Worm (Caenorhabditis elegans) whole organism, L2 larva: ENCODE data around the gene srx-26.
A peak's percentile ranks its signal among the peaks of the same experiment; 100 is the strongest.

Experiments
- C34F6.9 ChIP-seq: fragments of 150-350 bp; optimal IDR thresholded peaks from 2 replicates; lab custom pipeline; 2014; ENCODE audit warnings: missing biosample characterization, missing genetic modification characterization
- F13H6.1 ChIP-seq: sonication (generic microtip); optimal IDR thresholded peaks from 2 replicates; lab custom pipeline; 2016; ENCODE audit warnings: missing genetic modification characterization, missing compliant biosample characterization
- R02D3.7 ChIP-seq: fragments of 150-350 bp; optimal IDR thresholded peaks from 2 replicates; lab custom pipeline; 2014; ENCODE audit warnings: missing biosample characterization, missing genetic modification characterization
- Y55F3AM.14 ChIP-seq: fragments of 200-800 bp; sonication (Bioruptor generic); optimal IDR thresholded peaks from 2 replicates; lab custom pipeline; 2018; ENCODE audit warnings: mild to moderate bottlenecking, missing genetic modification characterization, missing compliant biosample characterization
- ZK546.5 ChIP-seq: sonication (generic microtip); optimal IDR thresholded peaks from 2 replicates; lab custom pipeline; 2017; ENCODE audit warnings: missing biosample characterization, missing genetic modification characterization
- alr-1 ChIP-seq: fragments of 150-350 bp; optimal IDR thresholded peaks from 2 replicates; lab custom pipeline; 2014; ENCODE audit warnings: missing biosample characterization, missing genetic modification characterization
- aly-2 ChIP-seq: fragments of 150-350 bp; optimal IDR thresholded peaks from 2 replicates; lab custom pipeline; 2014; ENCODE audit warnings: missing biosample characterization, missing genetic modification characterization
- ceh-16 ChIP-seq: fragments of 150-350 bp; optimal IDR thresholded peaks from 2 replicates; lab custom pipeline; 2014; ENCODE audit warnings: missing biosample characterization, missing genetic modification characterization
- dmd-4 ChIP-seq: sonication (generic microtip); optimal IDR thresholded peaks from 2 replicates; lab custom pipeline; 2017; ENCODE audit warnings: missing biosample characterization, missing genetic modification characterization
- egl-27 ChIP-seq: sonication (generic microtip); optimal IDR thresholded peaks from 3 replicates; lab custom pipeline; 2017; ENCODE audit warnings: missing biosample characterization, missing genetic modification reagents, missing genetic modification characterization
- elt-1 ChIP-seq: fragments of 150-350 bp; optimal IDR thresholded peaks from 2 replicates; lab custom pipeline; 2014; ENCODE audit warnings: missing biosample characterization, missing genetic modification characterization
- elt-3 ChIP-seq: sonication (generic microtip); optimal IDR thresholded peaks from 2 replicates; lab custom pipeline; 2017; ENCODE audit warnings: missing biosample characterization, missing genetic modification characterization
- fos-1 ChIP-seq: fragments of 150-350 bp; optimal IDR thresholded peaks from 2 replicates; lab custom pipeline; 2014; ENCODE audit warnings: missing biosample characterization, missing genetic modification characterization
- gmeb-1 ChIP-seq: fragments of 150-350 bp; optimal IDR thresholded peaks from 2 replicates; lab custom pipeline; 2014; ENCODE audit warnings: missing biosample characterization, missing genetic modification characterization
- lin-11 ChIP-seq: fragments of 150-350 bp; sonication (generic microtip); optimal IDR thresholded peaks from 2 replicates; lab custom pipeline; 2014; ENCODE audit warnings: missing biosample characterization, missing genetic modification characterization, inconsistent platforms, mixed read lengths
- lin-39 ChIP-seq: fragments of 150-350 bp; optimal IDR thresholded peaks from 2 replicates; lab custom pipeline; 2014; ENCODE audit warnings: missing biosample characterization, missing genetic modification reagents, missing genetic modification characterization
- mbf-1 ChIP-seq: sonication (generic microtip); optimal IDR thresholded peaks from 2 replicates; lab custom pipeline; 2017; ENCODE audit warnings: missing biosample characterization, missing genetic modification characterization
- nhr-10 ChIP-seq: sonication (generic microtip); optimal IDR thresholded peaks from 2 replicates; lab custom pipeline; 2017; ENCODE audit warnings: missing biosample characterization, missing genetic modification characterization
- nhr-11 ChIP-seq: fragments of 150-350 bp; optimal IDR thresholded peaks from 2 replicates; lab custom pipeline; 2014; ENCODE audit warnings: missing biosample characterization, missing genetic modification characterization
- nhr-12 ChIP-seq: fragments of 150-350 bp; optimal IDR thresholded peaks from 2 replicates; lab custom pipeline; 2014; ENCODE audit warnings: missing biosample characterization, missing genetic modification characterization
- nhr-129 ChIP-seq: fragments of 150-350 bp; optimal IDR thresholded peaks from 2 replicates; lab custom pipeline; 2014; ENCODE audit warnings: missing biosample characterization, missing genetic modification characterization
- nhr-23 ChIP-seq: fragments of 150-350 bp; optimal IDR thresholded peaks from 2 replicates; lab custom pipeline; 2014; ENCODE audit warnings: missing biosample characterization, missing genetic modification reagents, missing genetic modification characterization
- nhr-237 ChIP-seq: fragments of 150-350 bp; optimal IDR thresholded peaks from 2 replicates; lab custom pipeline; 2014; ENCODE audit warnings: missing biosample characterization, missing genetic modification characterization
- nhr-25 ChIP-seq: fragments of 150-350 bp; sonication (generic microtip); optimal IDR thresholded peaks from 3 replicates; lab custom pipeline; 2014; ENCODE audit warnings: missing biosample characterization, missing genetic modification characterization
- nhr-77 ChIP-seq: fragments of 150-350 bp; optimal IDR thresholded peaks from 2 replicates; lab custom pipeline; 2014; ENCODE audit warnings: missing biosample characterization, missing genetic modification characterization
- peb-1 ChIP-seq: fragments of 150-350 bp; optimal IDR thresholded peaks from 2 replicates; lab custom pipeline; 2014; ENCODE audit warnings: missing biosample characterization, missing genetic modification characterization
- sem-4 ChIP-seq: fragments of 150-350 bp; optimal IDR thresholded peaks from 2 replicates; lab custom pipeline; 2014; ENCODE audit warnings: missing biosample characterization, missing genetic modification reagents, missing genetic modification characterization
- skn-1 ChIP-seq: sonication (generic microtip); optimal IDR thresholded peaks from 2 replicates; lab custom pipeline; 2017; ENCODE audit warnings: missing biosample characterization, missing genetic modification characterization
- sma-3 ChIP-seq: sonication (generic microtip); optimal IDR thresholded peaks from 2 replicates; lab custom pipeline; 2016; ENCODE audit warnings: missing genetic modification reagents, missing genetic modification characterization, missing compliant biosample characterization
- snpc-4 ChIP-seq: fragments of 150-350 bp; optimal IDR thresholded peaks from 2 replicates; lab custom pipeline; 2014; ENCODE audit warnings: missing biosample characterization, missing genetic modification characterization
- unc-39 ChIP-seq: fragments of 150-350 bp; optimal IDR thresholded peaks from 2 replicates; lab custom pipeline; 2014; ENCODE audit warnings: missing biosample characterization, missing genetic modification characterization
- unc-55 ChIP-seq: fragments of 150-350 bp; sonication (generic microtip); optimal IDR thresholded peaks from 3 replicates; lab custom pipeline; 2014; ENCODE audit warnings: missing biosample characterization, missing genetic modification reagents, missing genetic modification characterization
- unc-62 ChIP-seq: fragments of 150-350 bp; optimal IDR thresholded peaks from 2 replicates; lab custom pipeline; 2014; ENCODE audit warnings: missing biosample characterization, missing genetic modification reagents, missing genetic modification characterization
- zag-1 ChIP-seq: fragments of 150-350 bp; optimal IDR thresholded peaks from 2 replicates; lab custom pipeline; 2014; ENCODE audit warnings: missing biosample characterization, missing genetic modification characterization
- ztf-11 ChIP-seq: sonication (generic microtip); optimal IDR thresholded peaks from 2 replicates; lab custom pipeline; 2017; ENCODE audit warnings: missing biosample characterization, missing genetic modification characterization
- ztf-4 ChIP-seq: fragments of 150-350 bp; optimal IDR thresholded peaks from 2 replicates; lab custom pipeline; 2014; ENCODE audit warnings: missing biosample characterization, missing genetic modification characterization

srx-26 gene

DNA sequence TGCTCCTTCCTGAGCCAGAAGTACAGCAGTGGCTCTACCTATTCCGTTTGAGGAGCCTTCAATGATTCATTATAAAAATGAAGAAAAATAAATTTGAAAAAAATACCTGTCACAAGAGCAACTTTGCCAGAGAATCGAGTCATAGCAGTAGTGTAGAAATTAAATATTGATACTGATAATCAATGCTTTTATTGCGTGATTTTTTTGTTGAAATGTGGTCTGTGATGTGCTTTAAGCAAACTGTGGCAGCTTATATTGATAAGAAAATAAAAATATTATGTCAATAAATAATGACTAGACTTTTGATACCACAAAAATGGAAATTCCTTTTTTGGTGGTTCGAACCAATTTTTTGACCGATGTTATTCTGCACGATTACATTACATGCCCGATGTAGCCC lies 12.1 kb upstream of the srx-26 start, which contains the start of gene dhs-14:
Gene dhs-14, minus strand, starts transcription at position 149 of the 400 bp plus-strand sequence.
- TF ChIP-seq R02D3.7, result no peak
- TF ChIP-seq alr-1 (tag; lab: Kevin White, UChicago), result no peak
- no peak for TF ChIP-seq sem-4 (tag; lab: Kevin White, UChicago)
- peak; percentile 69 for TF ChIP-seq fos-1
- no peak for TF ChIP-seq nhr-25 (tag; lab: Kevin White, UChicago)
- TF ChIP-seq, all 48 proteins: peak for 1

DNA sequence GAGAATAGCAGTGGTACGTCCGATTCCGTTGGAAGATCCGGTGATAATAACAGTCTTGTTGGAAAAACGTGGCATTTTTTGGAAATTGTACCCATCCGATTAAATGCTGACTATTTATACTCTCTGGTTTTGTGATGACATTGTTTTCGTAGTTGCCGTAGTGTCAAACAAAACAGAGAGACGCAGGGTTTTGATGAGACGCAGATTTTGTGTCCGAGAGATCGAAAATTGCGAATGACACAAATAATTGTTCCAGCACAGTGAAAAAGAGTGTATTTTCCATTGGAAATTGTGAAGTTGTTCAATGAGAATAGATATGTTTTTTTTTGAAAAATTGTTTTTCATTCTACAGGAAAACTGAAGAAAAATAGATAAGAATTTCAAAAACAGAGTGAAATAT lies 10.2 kb upstream of the srx-26 start, which contains the start of gene R05D8.7:
Gene R05D8.7, minus strand, starts transcription at position 104 of the 400 bp plus-strand sequence.
- TF ChIP-seq nhr-25 (tag; lab: Kevin White, UChicago) (no peak), ceh-16 (tag; lab: Kevin White, UChicago) (no peak), sma-3 (GFP tag; lab: Kevin White, UChicago) (no peak), unc-39 (no peak), egl-27 (tag; lab: Kevin White, UChicago) (no peak), mbf-1 (no peak)

DNA sequence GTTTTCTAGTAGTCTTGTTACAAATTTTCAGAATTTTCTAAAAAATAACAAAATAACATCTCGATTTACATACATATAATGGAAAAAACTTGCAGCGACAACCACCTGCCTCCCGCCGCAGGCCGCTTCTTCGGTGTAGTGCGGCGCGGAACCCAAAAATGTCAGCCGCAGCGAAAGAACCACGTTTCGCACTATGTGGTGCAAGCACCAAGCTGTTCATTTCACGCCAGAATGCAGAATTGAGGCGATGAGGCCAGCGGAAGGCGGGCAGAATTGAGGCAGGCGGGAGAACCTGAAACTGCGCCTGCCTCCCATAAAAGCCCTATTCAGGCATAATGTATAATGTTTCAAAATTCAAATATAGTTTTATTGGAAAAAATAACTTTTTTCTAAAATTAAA lies 8.6 kb upstream of the srx-26 start:
- no peak for TF ChIP-seq sem-4 (tag; lab: Kevin White, UChicago)
- TF ChIP-seq zag-1 (tag; lab: Kevin White, UChicago), result no peak
- TF ChIP-seq nhr-129 (tag; lab: Kevin White, UChicago), result no peak
- no peak for TF ChIP-seq gmeb-1 (tag; lab: Kevin White, UChicago)
- TF ChIP-seq F13H6.1 (tag; lab: Kevin White, UChicago), result no peak
- no peak for TF ChIP-seq nhr-77
- TF ChIP-seq sma-3 (GFP tag; lab: Kevin White, UChicago), result no peak
- TF ChIP-seq unc-62 (GFP tag; lab: Kevin White, UChicago), result no peak

DNA sequence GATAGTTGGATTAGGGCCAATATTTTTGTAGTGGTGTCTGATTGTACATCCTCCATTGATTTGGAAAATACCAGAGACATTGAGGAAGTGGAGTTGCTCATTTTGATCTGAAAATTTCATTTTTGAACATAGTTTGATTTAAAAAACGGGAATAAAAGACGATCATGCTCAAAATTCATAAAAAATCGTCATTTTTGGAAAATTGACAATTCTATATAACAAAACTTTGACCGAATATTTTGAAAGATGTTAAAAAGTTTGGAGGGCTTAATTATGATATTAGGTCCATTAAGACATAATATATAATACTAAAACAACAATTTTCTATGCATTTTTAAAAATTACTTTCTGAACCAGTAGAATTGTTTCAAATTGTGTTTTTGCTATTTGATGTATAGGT lies 6.5 kb upstream of the srx-26 start, which contains the start of gene srg-58:
Gene srg-58, minus strand, starts transcription at position 101 of the 400 bp plus-strand sequence.
- TF ChIP-seq nhr-129 (tag; lab: Kevin White, UChicago) (no peak), skn-1 (tag; lab: Kevin White, UChicago) (no peak), lin-11 (tag; lab: Kevin White, UChicago) (no peak), ztf-11 (tag; lab: Kevin White, UChicago) (no peak)

DNA sequence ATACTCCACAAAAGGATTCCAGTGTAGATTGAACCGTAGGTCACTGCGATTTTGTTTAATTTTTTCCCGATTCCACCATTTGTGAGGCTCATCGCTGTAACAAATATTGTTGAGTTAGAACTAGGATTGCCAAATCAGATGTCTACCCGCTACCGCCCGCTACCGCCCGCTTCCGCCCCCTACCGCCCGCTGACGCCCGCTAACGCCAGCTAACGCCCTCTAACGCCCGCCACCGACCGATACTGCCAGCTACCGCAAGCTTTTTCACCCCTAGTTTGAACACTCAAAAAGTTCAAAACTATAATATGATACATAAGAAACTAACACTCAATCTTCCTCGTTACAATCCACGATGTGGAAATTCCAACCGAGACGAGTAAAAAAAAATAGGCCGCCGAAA lies 5.5 kb upstream of the srx-26 start:
- TF ChIP-seq elt-3 (tag; lab: Kevin White, UChicago) (no peak), lin-11 (tag; lab: Kevin White, UChicago) (no peak), unc-39 (no peak), nhr-25 (tag; lab: Kevin White, UChicago) (no peak)
- TF ChIP-seq, all 48 proteins: peak for 0

DNA sequence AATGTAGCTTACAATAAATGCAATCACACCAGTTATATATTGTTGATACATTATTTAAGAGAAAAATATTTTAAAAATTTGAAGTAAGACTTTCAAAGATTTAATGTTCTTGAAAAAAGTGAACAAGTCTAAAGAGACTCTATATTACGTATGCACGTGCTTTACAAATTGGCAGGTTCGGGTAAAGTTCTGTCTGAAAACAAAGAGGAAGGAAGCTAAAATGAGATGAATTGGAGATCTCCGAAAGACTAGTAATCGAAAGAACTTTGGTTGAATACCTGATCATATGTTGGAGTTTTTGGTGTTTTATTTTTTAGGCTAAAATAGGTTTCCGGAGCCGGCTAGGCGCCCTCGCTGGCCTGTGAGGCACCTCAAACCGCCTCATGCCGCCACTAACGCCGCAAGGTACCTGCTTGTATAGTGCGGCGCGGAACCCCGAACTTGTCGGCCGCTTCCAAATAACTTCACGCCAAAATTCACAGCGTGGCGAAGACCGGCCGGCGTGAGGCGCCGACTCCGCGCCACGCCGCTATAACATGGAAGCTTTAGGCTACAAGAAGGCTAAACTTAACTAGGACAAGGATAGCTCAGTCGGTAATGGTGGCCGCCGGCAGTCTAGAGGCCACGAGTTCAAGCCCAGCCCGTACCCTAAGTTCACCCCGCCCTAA lies 4.5 kb upstream of the srx-26 start, which contains the start of gene srx-28:
Gene srx-28, minus strand, starts transcription at position 51 of the 668 bp plus-strand sequence.
- TF ChIP-seq nhr-237 (tag; lab: Kevin White, UChicago) (no peak), F13H6.1 (tag; lab: Kevin White, UChicago) (no peak), ztf-11 (tag; lab: Kevin White, UChicago) (no peak), nhr-10 (tag; lab: Kevin White, UChicago) (no peak), ZK546.5 (tag; lab: Kevin White, UChicago) (no peak), sma-3 (GFP tag; lab: Kevin White, UChicago) (no peak), egl-27 (tag; lab: Kevin White, UChicago) (no peak), nhr-12 (tag; lab: Kevin White, UChicago) (no peak), elt-1 (tag; lab: Kevin White, UChicago) (no peak)

DNA sequence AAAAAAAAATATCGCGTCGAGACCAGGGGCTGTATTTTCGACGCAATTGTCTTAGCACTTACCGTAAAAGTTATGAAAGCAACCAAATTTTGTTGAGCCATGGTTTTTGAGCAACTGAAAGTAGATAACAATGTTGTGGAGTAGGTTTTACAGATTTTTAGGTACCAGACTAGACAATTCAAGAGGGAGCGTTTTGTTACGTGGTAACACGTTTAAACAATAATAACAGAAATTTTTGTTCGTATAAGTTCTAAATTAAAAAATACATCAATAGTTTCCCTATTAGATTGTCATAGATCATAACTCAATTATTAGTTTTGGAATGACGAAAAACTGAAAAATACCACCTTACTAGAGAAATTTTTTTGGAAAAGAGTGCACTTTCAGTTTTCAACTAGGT lies 2.9 kb downstream of the srx-26 start, which contains the start of gene srx-24:
Gene srx-24, minus strand, starts transcription at position 101 of the 400 bp plus-strand sequence.
- no peak for TF ChIP-seq nhr-129 (tag; lab: Kevin White, UChicago)
- TF ChIP-seq nhr-11, result no peak
- no peak for TF ChIP-seq C34F6.9

DNA sequence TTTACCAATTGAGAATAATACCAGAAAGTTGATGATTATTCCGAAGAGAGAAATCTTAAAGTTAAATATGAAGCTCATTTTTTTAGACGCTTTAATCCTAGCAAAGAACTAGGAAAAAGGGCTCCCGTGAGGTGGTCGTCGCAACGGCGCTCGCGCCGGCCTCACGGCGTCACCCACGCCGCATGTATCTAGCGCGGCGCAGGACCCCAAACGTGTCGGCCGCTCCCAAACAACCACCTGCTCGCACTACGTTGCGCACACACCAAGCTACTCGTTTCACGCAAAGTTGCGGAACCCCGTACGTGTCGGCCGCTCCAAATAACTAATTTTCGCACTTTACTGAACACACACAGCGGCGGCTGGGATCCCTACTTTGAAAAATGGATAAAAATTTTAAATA lies 6.5 kb downstream of the srx-26 start:
- no peak for TF ChIP-seq peb-1 (tag; lab: Kevin White, UChicago)
- TF ChIP-seq elt-3 (tag; lab: Kevin White, UChicago), result no peak
- TF ChIP-seq unc-55 (GFP tag; lab: Kevin White, UChicago), result no peak
- TF ChIP-seq aly-2 (tag; lab: Kevin White, UChicago), result no peak
- no peak for TF ChIP-seq Y55F3AM.14
- no peak for TF ChIP-seq ztf-4 (tag; lab: Kevin White, UChicago)
- TF ChIP-seq snpc-4 (tag; lab: Kevin White, UChicago), result no peak
- TF ChIP-seq nhr-23, result no peak
- TF ChIP-seq nhr-10 (tag; lab: Kevin White, UChicago), result no peak
- no peak for TF ChIP-seq lin-39 (tag; lab: Kevin White, UChicago)
- TF ChIP-seq lin-11 (tag; lab: Kevin White, UChicago), result no peak
- no peak for TF ChIP-seq alr-1 (tag; lab: Kevin White, UChicago)
- no peak for TF ChIP-seq nhr-129 (tag; lab: Kevin White, UChicago)
- TF ChIP-seq dmd-4, result no peak
- no peak for TF ChIP-seq fos-1
- no peak for TF ChIP-seq mbf-1
- TF ChIP-seq nhr-237 (tag; lab: Kevin White, UChicago), result no peak
- TF ChIP-seq ZK546.5 (tag; lab: Kevin White, UChicago), result no peak
